Worm (Caenorhabditis elegans) whole organism, midembryonic: Measurements from ENCODE around the gene rack-1.

Source experiments
- T22C8.4 ChIP-seq: fragments of 200-800 bp; sonication (Bioruptor generic); IDR thresholded peaks from 2 replicates; pipeline ENCODE4 v1.3.6; 2022; ENCODE audit warnings: missing genetic modification characterization, missing compliant biosample characterization
- cog-1 ChIP-seq: sonication (generic microtip); optimal IDR thresholded peaks from 2 replicates; lab custom pipeline; 2016; ENCODE audit warnings: missing genetic modification characterization, missing compliant biosample characterization
- flt-1 ChIP-seq: fragments of 200-800 bp; sonication (Bioruptor generic); IDR thresholded peaks from 2 replicates; pipeline ENCODE4 v1.3.6; 2022; ENCODE audit warnings: missing genetic modification characterization, missing compliant biosample characterization
- klf-2 ChIP-seq: fragments of 200-800 bp; sonication (Bioruptor generic); conservative IDR thresholded peaks from 2 replicates; pipeline ENCODE4 v1.3.6; 2022; ENCODE audit warnings: missing genetic modification reagents, missing genetic modification characterization, missing compliant biosample characterization
- med-1 ChIP-seq: sonication (generic microtip); optimal IDR thresholded peaks from 2 replicates; lab custom pipeline; 2017; ENCODE audit warnings: missing genetic modification characterization, mild to moderate bottlenecking, missing compliant biosample characterization, antibody characterized with exemption, missing genetic modification reagents; ENCODE audit not compliant: insufficient read depth
- ref-1 ChIP-seq: fragments of 200-800 bp; sonication (Bioruptor generic); conservative IDR thresholded peaks from 2 replicates; pipeline ENCODE4 v1.3.6; 2022; ENCODE audit warnings: missing genetic modification reagents, missing genetic modification characterization, missing compliant biosample characterization
- tab-1 ChIP-seq: fragments of 200-800 bp; sonication (Bioruptor generic); IDR thresholded peaks from 2 replicates; pipeline ENCODE4 v1.3.6; 2022; ENCODE audit warnings: missing genetic modification characterization, missing compliant biosample characterization
- ztf-29 ChIP-seq: fragments of 200-800 bp; sonication (Bioruptor generic); IDR thresholded peaks from 2 replicates; pipeline ENCODE4 v1.3.6; 2022; ENCODE audit warnings: missing genetic modification reagents, missing genetic modification characterization, missing compliant biosample characterization

DNA sequence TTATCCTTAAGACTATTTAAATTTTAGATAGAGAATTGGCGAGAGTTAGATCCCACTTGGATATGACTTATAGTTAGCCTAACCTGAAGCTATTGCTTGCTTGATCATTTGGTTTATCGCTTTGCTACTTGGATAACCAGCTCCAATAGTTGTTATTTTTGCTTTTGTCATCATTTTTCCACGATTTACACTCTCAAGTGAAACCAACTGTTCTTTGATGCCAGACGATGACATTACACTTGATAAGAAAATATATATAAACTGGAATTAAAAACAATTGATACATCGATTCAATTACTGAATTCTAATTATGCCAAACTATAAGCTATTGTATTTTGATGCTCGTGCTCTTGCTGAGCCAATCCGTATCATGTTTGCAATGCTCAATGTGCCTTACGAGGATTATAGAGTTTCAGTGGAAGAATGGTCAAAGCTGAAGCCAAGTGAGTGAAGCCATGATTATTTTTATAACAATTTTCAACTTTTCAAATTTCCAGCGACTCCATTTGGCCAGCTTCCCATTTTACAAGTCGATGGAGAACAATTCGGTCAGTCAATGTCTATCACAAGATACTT, 34.5 kb upstream of the rack-1 start, which contains the start of the genes gst-2, gst-4 and dhs-12:
- no peak for TF ChIP-seq tab-1 (GFP tag; lab: Robert Waterston, UW)
- no peak for TF ChIP-seq cog-1 (tag; lab: Kevin White, UChicago)
- no peak for TF ChIP-seq T22C8.4 (GFP tag; lab: Robert Waterston, UW)
- no peak for TF ChIP-seq med-1 (GFP tag; lab: Kevin White, UChicago)
- no peak for TF ChIP-seq ztf-29 (GFP tag; lab: Robert Waterston, UW)
- no peak for TF ChIP-seq klf-2
- no peak for TF ChIP-seq ref-1 (GFP tag; lab: Robert Waterston, UW)
- TF ChIP-seq flt-1: no peak
